Worm (Caenorhabditis elegans) whole organism, L4 larva: Measurements from ENCODE around the gene Y17G7B.17.

ENCODE experiments used
- F44E2.7 ChIP-seq: fragments of 200-800 bp; sonication (Bioruptor generic); IDR thresholded peaks from 2 replicates; pipeline ENCODE4 v2.1.2; 2022; ENCODE audit warnings: missing genetic modification characterization, missing compliant biosample characterization
- Y75B8A.6 ChIP-seq: fragments of 200-800 bp; sonication (Bioruptor generic); IDR thresholded peaks from 2 replicates; pipeline ENCODE4 v1.3.6; 2022; ENCODE audit warnings: missing genetic modification reagents, missing genetic modification characterization, missing compliant biosample characterization
- aha-1 ChIP-seq: fragments of 150-350 bp; peaks from one replicate; lab custom pipeline; 2014; ENCODE audit warnings: missing biosample characterization, missing genetic modification characterization
- arid-1 ChIP-seq: fragments of 200-800 bp; sonication (Bioruptor generic); conservative IDR thresholded peaks from 2 replicates; pipeline ENCODE4 v1.3.6; 2022; ENCODE audit warnings: missing genetic modification reagents, missing genetic modification characterization, missing compliant biosample characterization
- ceh-44 ChIP-seq: fragments of 200-800 bp; sonication (Bioruptor generic); IDR thresholded peaks from 2 replicates; pipeline ENCODE4 v1.3.6; 2022; ENCODE audit warnings: missing genetic modification reagents, missing genetic modification characterization, missing compliant biosample characterization
- ceh-62 ChIP-seq: sonication (generic microtip); optimal IDR thresholded peaks from 2 replicates; lab custom pipeline; 2017; ENCODE audit warnings: missing biosample characterization, missing genetic modification characterization
- daf-16 ChIP-seq, 3 experiments: sonication (generic microtip); optimal IDR thresholded peaks; 2 replicates each; lab custom pipeline; 2016 to 2017; ENCODE audit warnings: missing genetic modification characterization in 3 of 3, missing genetic modification reagents in 3 of 3, mild to moderate bottlenecking in 2 of 3, missing compliant biosample characterization in 2 of 3, missing biosample characterization in 1 of 3, moderate library complexity in 1 of 3
- dmd-6 ChIP-seq: fragments of 200-800 bp; sonication (Bioruptor generic); IDR thresholded peaks from 2 replicates; pipeline ENCODE4 v1.3.6; 2022; ENCODE audit warnings: missing genetic modification reagents, missing genetic modification characterization, missing compliant biosample characterization
- dmd-9 ChIP-seq: fragments of 200-800 bp; sonication (Bioruptor generic); IDR thresholded peaks from 2 replicates; pipeline ENCODE4 v1.3.6; 2022; ENCODE audit warnings: missing genetic modification reagents, missing genetic modification characterization, missing compliant biosample characterization
- dve-1 ChIP-seq: sonication (generic microtip); optimal IDR thresholded peaks from 2 replicates; lab custom pipeline; 2017; ENCODE audit warnings: antibody characterized with exemption, mild to moderate bottlenecking, missing genetic modification characterization, missing compliant biosample characterization; ENCODE audit not compliant: insufficient read depth
- egl-43 ChIP-seq: fragments of 200-800 bp; sonication (Bioruptor generic); IDR thresholded peaks from 2 replicates; pipeline ENCODE4 v1.3.6; 2022; ENCODE audit warnings: missing genetic modification reagents, missing genetic modification characterization, missing compliant biosample characterization
- fkh-10 ChIP-seq: fragments of 150-350 bp; optimal IDR thresholded peaks from 2 replicates; lab custom pipeline; 2014; ENCODE audit warnings: missing biosample characterization, missing genetic modification reagents, missing genetic modification characterization
- fos-1 ChIP-seq: fragments of 150-350 bp; optimal IDR thresholded peaks from 2 replicates; lab custom pipeline; 2014; ENCODE audit warnings: missing biosample characterization, missing genetic modification characterization
- hif-1 ChIP-seq, 2 experiments: sonication (generic microtip); optimal IDR thresholded peaks; 2 replicates each; lab custom pipeline; 2016 to 2017; ENCODE audit warnings: missing compliant biosample characterization in 2 of 2, missing genetic modification characterization in 2 of 2, missing genetic modification reagents in 2 of 2, missing genotype in 2 of 2, mild to moderate bottlenecking in 1 of 2
- hlh-11 ChIP-seq: fragments of 200-800 bp; sonication (Bioruptor generic); optimal IDR thresholded peaks from 2 replicates; lab custom pipeline; 2018; ENCODE audit warnings: mild to moderate bottlenecking, missing genetic modification characterization, missing compliant biosample characterization
- hlh-30 ChIP-seq: sonication (generic microtip); optimal IDR thresholded peaks from 2 replicates; lab custom pipeline; 2017; ENCODE audit warnings: antibody characterized with exemption, mild to moderate bottlenecking, missing genetic modification characterization, missing compliant biosample characterization; ENCODE audit not compliant: insufficient read depth
- lsy-2 ChIP-seq, 2 experiments: fragments of 150-350 bp in 1 of 2; sonication (generic microtip) in 1 of 2; optimal IDR thresholded peaks; 2 replicates each; lab custom pipeline; 2014 to 2017; ENCODE audit warnings: missing biosample characterization in 2 of 2, missing genetic modification characterization in 2 of 2
- mdl-1 ChIP-seq, 2 experiments: fragments of 150-350 bp in 1 of 2; sonication (generic microtip) in 1 of 2; optimal IDR thresholded peaks; 2 replicates each; lab custom pipeline; 2014 to 2017; ENCODE audit warnings: missing biosample characterization in 2 of 2, missing genetic modification characterization in 2 of 2
- mdt-29 ChIP-seq: fragments of 200-800 bp; sonication (Bioruptor generic); IDR thresholded peaks from 2 replicates; pipeline ENCODE4 v1.3.6; 2022; ENCODE audit warnings: missing genetic modification reagents, missing genetic modification characterization, missing compliant biosample characterization
- mep-1 ChIP-seq: fragments of 150-350 bp; sonication (generic microtip); optimal IDR thresholded peaks from 3 replicates; lab custom pipeline; 2014; ENCODE audit warnings: missing biosample characterization, missing genetic modification characterization
- mes-2 ChIP-seq: sonication (generic microtip); optimal IDR thresholded peaks from 2 replicates; lab custom pipeline; 2016; ENCODE audit warnings: missing genotype, mild to moderate bottlenecking, missing genetic modification characterization, missing compliant biosample characterization; ENCODE audit not compliant: poor library complexity, severe bottlenecking
- mxl-3 ChIP-seq: fragments of 200-800 bp; sonication (Bioruptor generic); optimal IDR thresholded peaks from 2 replicates; lab custom pipeline; 2018; ENCODE audit warnings: mild to moderate bottlenecking, missing genetic modification characterization, missing compliant biosample characterization
- nhr-10 ChIP-seq: fragments of 150-350 bp; optimal IDR thresholded peaks from 2 replicates; lab custom pipeline; 2014; ENCODE audit warnings: missing biosample characterization, missing genetic modification characterization
- nhr-102 ChIP-seq: sonication (generic microtip); optimal IDR thresholded peaks from 2 replicates; lab custom pipeline; 2016; ENCODE audit warnings: mild to moderate bottlenecking, missing genetic modification characterization, moderate library complexity, missing compliant biosample characterization
- nhr-28 ChIP-seq: fragments of 150-350 bp; optimal IDR thresholded peaks from 2 replicates; lab custom pipeline; 2014; ENCODE audit warnings: missing biosample characterization, missing genetic modification characterization
- nhr-41 ChIP-seq: fragments of 200-800 bp; sonication (Bioruptor generic); IDR thresholded peaks from 2 replicates; pipeline ENCODE4 v1.3.6; 2022; ENCODE audit warnings: missing genetic modification reagents, missing genetic modification characterization, missing compliant biosample characterization
- nhr-48 ChIP-seq: sonication (generic microtip); optimal IDR thresholded peaks from 2 replicates; lab custom pipeline; 2016; ENCODE audit warnings: mild to moderate bottlenecking, missing genetic modification characterization, missing compliant biosample characterization
- nhr-77 ChIP-seq: fragments of 150-350 bp; optimal IDR thresholded peaks from 2 replicates; lab custom pipeline; 2014; ENCODE audit warnings: missing biosample characterization, missing genetic modification characterization
- pha-4 ChIP-seq, 2 experiments: fragments of 150-350 bp in 1 of 2; fragments of 200-800 bp in 1 of 2; sonication (Bioruptor generic) in 1 of 2; IDR thresholded peaks in 1 of 2; optimal IDR thresholded peaks in 1 of 2; 2 replicates each; pipeline versions ENCODE4 v1.3.6 to Lab custom; 2014 to 2022; ENCODE audit warnings: missing genetic modification characterization in 2 of 2, missing genetic modification reagents in 2 of 2, missing biosample characterization in 1 of 2, missing compliant biosample characterization in 1 of 2
- pqm-1 ChIP-seq: sonication (generic microtip); optimal IDR thresholded peaks from 2 replicates; lab custom pipeline; 2017; ENCODE audit warnings: missing biosample characterization, missing genetic modification characterization
- saeg-2 ChIP-seq: fragments of 200-800 bp; sonication (Bioruptor generic); IDR thresholded peaks from 2 replicates; pipeline ENCODE4 v1.3.6; 2022; ENCODE audit warnings: missing genetic modification reagents, missing genetic modification characterization, missing compliant biosample characterization
- set-16 ChIP-seq: fragments of 200-800 bp; sonication (Bioruptor generic); IDR thresholded peaks from 2 replicates; pipeline ENCODE4 v1.3.6; 2022; ENCODE audit warnings: missing genetic modification reagents, missing genetic modification characterization, missing compliant biosample characterization
- snpc-4 ChIP-seq: fragments of 150-350 bp; optimal IDR thresholded peaks from 2 replicates; lab custom pipeline; 2014; ENCODE audit warnings: missing biosample characterization, missing genetic modification characterization
- tag-97 ChIP-seq: fragments of 200-800 bp; sonication (Bioruptor generic); IDR thresholded peaks from 2 replicates; pipeline ENCODE4 v1.3.6; 2022; ENCODE audit warnings: missing genetic modification characterization, missing compliant biosample characterization
- tra-1 ChIP-seq: fragments of 200-800 bp; sonication (Bioruptor generic); IDR thresholded peaks from 2 replicates; pipeline ENCODE4 v1.3.6; 2022; ENCODE audit warnings: missing genetic modification reagents, missing genetic modification characterization, missing compliant biosample characterization
- unc-39 ChIP-seq: sonication (generic microtip); optimal IDR thresholded peaks from 2 replicates; lab custom pipeline; 2017; ENCODE audit warnings: missing biosample characterization, missing genetic modification characterization
- unc-62 ChIP-seq, 3 experiments: fragments of 150-350 bp in 1 of 3; sonication (generic microtip); optimal IDR thresholded peaks in 2 of 3; peaks in 1 of 3; 1 replicate in 1 of 3; 2 replicates in 2 of 3; lab custom pipeline; 2014 to 2017; ENCODE audit warnings: missing biosample characterization in 3 of 3, missing genetic modification characterization in 3 of 3, missing genetic modification reagents in 3 of 3, missing genotype in 1 of 3
- zag-1 ChIP-seq: fragments of 150-350 bp; optimal IDR thresholded peaks from 2 replicates; lab custom pipeline; 2014; ENCODE audit warnings: missing biosample characterization, missing genetic modification characterization
- zfp-3 ChIP-seq: fragments of 200-800 bp; sonication (Bioruptor generic); conservative IDR thresholded peaks from 2 replicates; pipeline ENCODE4 v1.3.6; 2022; ENCODE audit warnings: missing genetic modification reagents, missing genetic modification characterization, missing compliant biosample characterization
- zip-2 ChIP-seq: fragments of 150-350 bp; optimal IDR thresholded peaks from 2 replicates; lab custom pipeline; 2014; ENCODE audit warnings: missing biosample characterization, missing genetic modification characterization

Gene Y17G7B.17

DNA sequence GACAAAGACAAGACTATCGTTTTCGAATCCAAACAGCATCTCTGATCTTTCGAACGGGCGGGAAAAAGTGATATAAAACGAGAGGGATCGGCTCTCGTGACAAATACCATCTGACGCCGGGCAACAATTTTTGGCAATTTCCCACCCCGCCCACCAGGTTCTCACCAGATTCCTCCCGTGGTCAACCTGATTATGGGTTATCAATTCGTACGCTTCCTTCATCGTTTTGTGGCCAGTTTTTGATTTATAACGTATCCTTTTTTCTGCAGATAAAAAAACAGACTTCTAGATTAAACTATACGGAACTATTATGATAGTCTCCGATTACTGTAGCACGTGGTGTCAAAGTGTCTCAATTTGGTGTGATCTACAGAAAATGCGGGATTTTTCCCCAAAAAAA is 46.9 kb downstream of the Y17G7B.17 start:
- TF ChIP-seq mdt-29 (GFP tag; lab: Robert Waterston, UW), result peak; percentile 44; the same call in 1 of the 2 replicates
- TF ChIP-seq hlh-30 (tag; lab: Kevin White, UChicago), result peak; percentile 83
- no peak for TF ChIP-seq zip-2
- TF ChIP-seq zfp-3 (GFP tag; lab: Robert Waterston, UW), result 0 out of 2 replicates have a peak, but pooled peaks have one; percentile 41
- no peak for TF ChIP-seq ceh-44 (GFP tag; lab: Robert Waterston, UW)
- peak in 1 of 2 experiments; percentile 15 for TF ChIP-seq lsy-2 (tag; optimal IDR thresholded peaks at IDR 0.05; lab: Kevin White, UChicago)
- TF ChIP-seq egl-43 (GFP tag; lab: Robert Waterston, UW), result no peak
- TF ChIP-seq ceh-62, result no peak
- TF ChIP-seq F44E2.7 (GFP tag; lab: Robert Waterston, UW), result no peak
- peak; percentile 15 for TF ChIP-seq dmd-6
- TF ChIP-seq mxl-3 (GFP tag; lab: Kevin White, UChicago), result peak; percentile 41
- peak; percentile 39 for TF ChIP-seq nhr-28 (tag; lab: Kevin White, UChicago)
- no peak for TF ChIP-seq Y75B8A.6 (GFP tag; lab: Robert Waterston, UW)
- TF ChIP-seq dve-1 (tag; lab: Kevin White, UChicago), result peak; percentile 35
- peak in 1 of 2 experiments; percentile 25 for TF ChIP-seq mdl-1 (tag; optimal IDR thresholded peaks at IDR 0.05; lab: Kevin White, UChicago)
- TF ChIP-seq aha-1, result peak; percentile 61
- no peak for TF ChIP-seq arid-1 (GFP tag; lab: Robert Waterston, UW)
- TF ChIP-seq set-16 (GFP tag; lab: Robert Waterston, UW), result 0 out of 2 replicates have a peak, but pooled peaks have one; percentile 26
- TF ChIP-seq hlh-11 (tag; lab: Kevin White, UChicago), result peak; percentile 78
- no peak for TF ChIP-seq saeg-2 (GFP tag; lab: Robert Waterston, UW)
- peak; percentile 52 for TF ChIP-seq nhr-48
- TF ChIP-seq mes-2 (tag; lab: Kevin White, UChicago), result no peak

DNA sequence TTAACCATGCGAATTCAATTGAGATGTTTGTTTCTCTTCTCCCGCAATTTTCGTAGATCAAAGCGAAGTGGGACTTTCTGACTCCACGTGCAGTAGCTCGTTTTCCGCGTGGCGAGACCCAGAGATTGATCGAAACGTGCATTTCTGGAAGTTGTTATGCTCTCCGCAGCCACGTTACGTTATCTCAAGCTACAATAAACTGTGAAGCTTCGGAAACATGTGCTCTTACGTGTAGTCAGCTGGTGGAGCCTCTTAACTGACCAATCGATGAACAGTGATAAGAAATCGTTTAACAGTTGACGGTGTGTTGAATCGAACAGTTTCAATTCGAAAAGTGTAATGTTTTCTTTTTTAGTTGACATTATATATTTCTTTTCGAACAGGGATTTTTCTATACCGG is 47.7 kb downstream of the Y17G7B.17 start:
- TF ChIP-seq fkh-10 (GFP tag; lab: Kevin White, UChicago), result no peak
- TF ChIP-seq nhr-41 (GFP tag; lab: Robert Waterston, UW), result no peak
- peak; percentile 44 for TF ChIP-seq hlh-11 (tag; lab: Kevin White, UChicago)
- TF ChIP-seq mdt-29 (GFP tag; lab: Robert Waterston, UW), result peak; percentile 57; the same call in 1 of the 2 replicates
- TF ChIP-seq pha-4 (GFP tag; IDR thresholded peaks at IDR 0.05; lab: Robert Waterston, UW), result 0 out of 2 replicates have a peak, but pooled peaks have one; percentile 5
- no peak for TF ChIP-seq pha-4 (tag; optimal IDR thresholded peaks at IDR 0.05; lab: Kevin White, UChicago)
- TF ChIP-seq nhr-28 (tag; lab: Kevin White, UChicago), result peak; percentile 74
- TF ChIP-seq hif-1 (tag; optimal IDR thresholded peaks at IDR 0.05; lab: Kevin White, UChicago), result peak in 1 of 2 experiments; percentile 94
- TF ChIP-seq hlh-30 (tag; lab: Kevin White, UChicago), result peak; percentile 64
- peak; percentile 66 for TF ChIP-seq dve-1 (tag; lab: Kevin White, UChicago)
- TF ChIP-seq nhr-102 (tag; lab: Kevin White, UChicago), result no peak
- TF ChIP-seq daf-16 (GFP tag; optimal IDR thresholded peaks at IDR 0.05; lab: Kevin White, UChicago), result no peak
- TF ChIP-seq daf-16 (tag; optimal IDR thresholded peaks at IDR 0.05; lab: Kevin White, UChicago), result peak; percentile 82
- TF ChIP-seq pqm-1 (tag; lab: Kevin White, UChicago), result peak; percentile 12
- TF ChIP-seq tra-1, result peak; percentile 41; the same call in 1 of the 2 replicates
- TF ChIP-seq lsy-2 (tag; optimal IDR thresholded peaks at IDR 0.05; lab: Kevin White, UChicago), result peak in 1 of 2 experiments; percentile 25
- peak; percentile 27 for TF ChIP-seq mes-2 (tag; lab: Kevin White, UChicago)
- peak; percentile 97 for TF ChIP-seq aha-1
- TF ChIP-seq snpc-4 (tag; lab: Kevin White, UChicago), result no peak
- peak; percentile 33 for TF ChIP-seq nhr-77 (tag; lab: Kevin White, UChicago)
- TF ChIP-seq nhr-10 (tag; lab: Kevin White, UChicago), result no peak
- peak; percentile 84 for TF ChIP-seq dmd-6

DNA sequence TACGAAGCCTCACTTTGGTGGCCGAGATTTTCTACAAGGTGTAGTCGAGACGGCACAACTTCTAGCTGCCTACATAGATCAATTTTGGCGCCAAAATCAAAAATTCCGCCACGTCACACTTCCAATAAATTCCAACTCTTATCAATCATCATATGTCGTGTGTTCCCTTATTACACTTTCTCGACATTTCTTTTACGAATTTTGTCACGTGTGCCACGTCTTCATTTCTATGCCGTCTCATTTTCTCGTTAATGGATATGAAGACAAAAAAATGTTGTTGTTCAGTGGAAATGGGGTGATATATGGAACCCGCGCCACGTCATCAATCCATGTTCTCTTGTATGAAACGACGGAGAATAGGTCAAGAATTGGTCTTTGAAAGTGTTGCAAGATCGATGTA is 48.2 kb downstream of the Y17G7B.17 start:
- TF ChIP-seq fos-1 (tag; lab: Kevin White, UChicago) (no peak), dmd-9 (GFP tag; lab: Robert Waterston, UW) (no peak), tra-1 (0 out of 2 replicates have a peak, but pooled peaks have one; percentile 25), lsy-2 (tag; optimal IDR thresholded peaks at IDR 0.05; lab: Kevin White, UChicago) (peak in 1 of 2 experiments; percentile 1), nhr-77 (tag; lab: Kevin White, UChicago) (peak; percentile 4), hlh-30 (tag; lab: Kevin White, UChicago) (peak; percentile 81), nhr-28 (tag; lab: Kevin White, UChicago) (peak; percentile 92), dve-1 (tag; lab: Kevin White, UChicago) (peak; percentile 36), mdl-1 (tag; optimal IDR thresholded peaks at IDR 0.05; lab: Kevin White, UChicago) (peak in 1 of 2 experiments; percentile 78), unc-39 (tag; lab: Kevin White, UChicago) (no peak), aha-1 (peak; percentile 92), mep-1 (peak; percentile 14), mdt-29 (GFP tag; lab: Robert Waterston, UW) (peak; percentile 74; the same call in 1 of the 2 replicates), mxl-3 (GFP tag; lab: Kevin White, UChicago) (peak; percentile 28), hlh-11 (tag; lab: Kevin White, UChicago) (peak; percentile 64), zag-1 (tag; lab: Kevin White, UChicago) (no peak), tag-97 (GFP tag; lab: Robert Waterston, UW) (no peak), unc-62 (GFP tag; optimal IDR thresholded peaks at IDR 0.05 in 1 of 2; lab: Kevin White, UChicago) (peak in 1 of 2 experiments; percentile 99), unc-62 (tag; optimal IDR thresholded peaks at IDR 0.05; lab: Kevin White, UChicago) (no peak), dmd-6 (peak; percentile 40; the same call in 1 of the 2 replicates)
